Worm (Caenorhabditis elegans) whole organism, late embryonic: Measurements from ENCODE around the gene C17E7.13.

Experiments
- T23F11.4 ChIP-seq: fragments of 200-800 bp; sonication (Bioruptor generic); optimal IDR thresholded peaks from 2 replicates; lab custom pipeline; 2018; ENCODE audit warnings: mild to moderate bottlenecking, missing genetic modification characterization, missing compliant biosample characterization
- elt-4 ChIP-seq: sonication (generic microtip); optimal IDR thresholded peaks from 2 replicates; lab custom pipeline; 2016; ENCODE audit warnings: missing genetic modification characterization, missing compliant biosample characterization
- syd-9 ChIP-seq: sonication (generic microtip); optimal IDR thresholded peaks from 2 replicates; lab custom pipeline; 2016; ENCODE audit warnings: mild to moderate bottlenecking, missing genetic modification characterization, moderate library complexity, missing compliant biosample characterization

ce11 chrV:3884550-3884949 is 4.5 kb downstream of the C17E7.13 start:
- TF ChIP-seq syd-9 (tag; lab: Kevin White, UChicago): no peak
- no peak for TF ChIP-seq elt-4 (tag; lab: Kevin White, UChicago)
- TF ChIP-seq T23F11.4 (GFP tag; lab: Kevin White, UChicago): no peak
